Worm (Caenorhabditis elegans) whole organism, L4 larva: ENCODE measurements around the gene ccch-1.

Experiments
- D1046.2 ChIP-seq: fragments of 200-800 bp; sonication (Bioruptor generic); IDR thresholded peaks from 2 replicates; pipeline ENCODE4 v1.3.6; 2022; ENCODE audit warnings: missing genetic modification characterization, missing compliant biosample characterization
- F26F4.8 ChIP-seq: fragments of 200-800 bp; sonication (Bioruptor generic); conservative IDR thresholded peaks from 2 replicates; pipeline ENCODE4 v1.3.6; 2022; ENCODE audit warnings: missing genetic modification characterization, missing compliant biosample characterization
- F49E8.2 ChIP-seq: sonication (generic microtip); optimal IDR thresholded peaks from 2 replicates; lab custom pipeline; 2016; ENCODE audit warnings: missing compliant biosample characterization, mild to moderate bottlenecking, missing genetic modification characterization, borderline replicate concordance
- Y48G9A.11 ChIP-seq: fragments of 200-800 bp; sonication (Bioruptor generic); IDR thresholded peaks from 2 replicates; pipeline ENCODE4 v1.3.6; 2022; ENCODE audit warnings: missing genetic modification reagents, missing genetic modification characterization, missing compliant biosample characterization
- Y5F2A.4 ChIP-seq: fragments of 200-800 bp; sonication (Bioruptor generic); optimal IDR thresholded peaks from 2 replicates; lab custom pipeline; 2018; ENCODE audit warnings: mild to moderate bottlenecking, missing genetic modification characterization, missing compliant biosample characterization
- Y75B8A.6 ChIP-seq: fragments of 200-800 bp; sonication (Bioruptor generic); IDR thresholded peaks from 2 replicates; pipeline ENCODE4 v1.3.6; 2022; ENCODE audit warnings: missing genetic modification reagents, missing genetic modification characterization, missing compliant biosample characterization
- ceh-20 ChIP-seq: fragments of 200-800 bp; sonication (Bioruptor generic); IDR thresholded peaks from 2 replicates; pipeline ENCODE4 v1.3.6; 2022; ENCODE audit warnings: missing genetic modification reagents, missing genetic modification characterization, missing compliant biosample characterization
- ces-1 ChIP-seq: fragments of 150-350 bp; sonication (generic microtip); optimal IDR thresholded peaks from 4 replicates; lab custom pipeline; 2014; ENCODE audit warnings: missing biosample characterization, missing genetic modification reagents, missing genetic modification characterization
- daf-12 ChIP-seq: fragments of 150-350 bp; optimal IDR thresholded peaks from 2 replicates; lab custom pipeline; 2014; ENCODE audit warnings: missing biosample characterization, missing genetic modification reagents, missing genetic modification characterization
- daf-8 ChIP-seq: fragments of 200-800 bp; sonication (Bioruptor generic); IDR thresholded peaks from 2 replicates; pipeline ENCODE4 v1.3.6; 2022; ENCODE audit warnings: missing genetic modification characterization, missing compliant biosample characterization
- dmd-8 ChIP-seq: fragments of 200-800 bp; sonication (Bioruptor generic); IDR thresholded peaks from 2 replicates; pipeline ENCODE4 v1.3.6; 2022; ENCODE audit warnings: missing genetic modification characterization, missing compliant biosample characterization
- dmd-9 ChIP-seq: fragments of 200-800 bp; sonication (Bioruptor generic); IDR thresholded peaks from 2 replicates; pipeline ENCODE4 v1.3.6; 2022; ENCODE audit warnings: missing genetic modification reagents, missing genetic modification characterization, missing compliant biosample characterization
- duxl-1 ChIP-seq: sonication (generic microtip); optimal IDR thresholded peaks from 2 replicates; lab custom pipeline; 2016; ENCODE audit warnings: mild to moderate bottlenecking, missing genetic modification characterization, moderate library complexity, missing compliant biosample characterization; ENCODE audit not compliant: poor library complexity
- egl-43 ChIP-seq: fragments of 200-800 bp; sonication (Bioruptor generic); IDR thresholded peaks from 2 replicates; pipeline ENCODE4 v1.3.6; 2022; ENCODE audit warnings: missing genetic modification reagents, missing genetic modification characterization, missing compliant biosample characterization
- gei-8 ChIP-seq: fragments of 200-800 bp; sonication (Bioruptor generic); optimal IDR thresholded peaks from 2 replicates; lab custom pipeline; 2018; ENCODE audit warnings: mild to moderate bottlenecking, missing genetic modification characterization, missing compliant biosample characterization
- jun-1 ChIP-seq: fragments of 150-350 bp; optimal IDR thresholded peaks from 2 replicates; lab custom pipeline; 2014; ENCODE audit warnings: missing biosample characterization, missing genetic modification reagents, missing genetic modification characterization
- lin-1 ChIP-seq: fragments of 200-800 bp; sonication (Bioruptor generic); IDR thresholded peaks from 2 replicates; pipeline ENCODE4 v1.3.6; 2022; ENCODE audit warnings: missing genetic modification reagents, missing genetic modification characterization, missing compliant biosample characterization
- lin-13 ChIP-seq: fragments of 150-350 bp; optimal IDR thresholded peaks from 2 replicates; lab custom pipeline; 2014; ENCODE audit warnings: missing biosample characterization, missing genetic modification reagents, missing genetic modification characterization
- lin-38 ChIP-seq: fragments of 200-800 bp; sonication (Bioruptor generic); IDR thresholded peaks from 2 replicates; pipeline ENCODE4 v1.3.6; 2022; ENCODE audit warnings: missing genetic modification reagents, missing genetic modification characterization, missing compliant biosample characterization
- lin-39 ChIP-seq: fragments of 150-350 bp; optimal IDR thresholded peaks from 2 replicates; lab custom pipeline; 2014; ENCODE audit warnings: missing biosample characterization, missing genetic modification reagents, missing genetic modification characterization
- mdl-1 ChIP-seq, 2 experiments: fragments of 150-350 bp in 1 of 2; sonication (generic microtip) in 1 of 2; optimal IDR thresholded peaks; 2 replicates each; lab custom pipeline; 2014 to 2017; ENCODE audit warnings: missing biosample characterization in 2 of 2, missing genetic modification characterization in 2 of 2
- mdt-29 ChIP-seq: fragments of 200-800 bp; sonication (Bioruptor generic); IDR thresholded peaks from 2 replicates; pipeline ENCODE4 v1.3.6; 2022; ENCODE audit warnings: missing genetic modification reagents, missing genetic modification characterization, missing compliant biosample characterization
- mep-1 ChIP-seq: fragments of 150-350 bp; sonication (generic microtip); optimal IDR thresholded peaks from 3 replicates; lab custom pipeline; 2014; ENCODE audit warnings: missing biosample characterization, missing genetic modification characterization
- mxl-2 ChIP-seq: fragments of 200-800 bp; sonication (Bioruptor generic); conservative IDR thresholded peaks from 2 replicates; pipeline ENCODE4 v1.3.6; 2022; ENCODE audit warnings: missing genetic modification reagents, missing genetic modification characterization, missing compliant biosample characterization
- mxl-3 ChIP-seq: fragments of 200-800 bp; sonication (Bioruptor generic); optimal IDR thresholded peaks from 2 replicates; lab custom pipeline; 2018; ENCODE audit warnings: mild to moderate bottlenecking, missing genetic modification characterization, missing compliant biosample characterization
- nhr-111 ChIP-seq: fragments of 200-800 bp; sonication (Bioruptor generic); optimal IDR thresholded peaks from 2 replicates; lab custom pipeline; 2018; ENCODE audit warnings: mild to moderate bottlenecking, missing genetic modification characterization, missing compliant biosample characterization
- nhr-41 ChIP-seq: fragments of 200-800 bp; sonication (Bioruptor generic); IDR thresholded peaks from 2 replicates; pipeline ENCODE4 v1.3.6; 2022; ENCODE audit warnings: missing genetic modification reagents, missing genetic modification characterization, missing compliant biosample characterization
- nhr-48 ChIP-seq: sonication (generic microtip); optimal IDR thresholded peaks from 2 replicates; lab custom pipeline; 2016; ENCODE audit warnings: mild to moderate bottlenecking, missing genetic modification characterization, missing compliant biosample characterization
- nhr-6 ChIP-seq: fragments of 150-350 bp; optimal IDR thresholded peaks from 2 replicates; lab custom pipeline; 2014; ENCODE audit warnings: missing biosample characterization, missing genetic modification characterization
- pha-4 ChIP-seq, 2 experiments: fragments of 150-350 bp in 1 of 2; fragments of 200-800 bp in 1 of 2; sonication (Bioruptor generic) in 1 of 2; IDR thresholded peaks in 1 of 2; optimal IDR thresholded peaks in 1 of 2; 2 replicates each; pipeline versions ENCODE4 v1.3.6 to Lab custom; 2014 to 2022; ENCODE audit warnings: missing genetic modification characterization in 2 of 2, missing genetic modification reagents in 2 of 2, missing biosample characterization in 1 of 2, missing compliant biosample characterization in 1 of 2
- php-3 ChIP-seq: fragments of 200-800 bp; sonication (Bioruptor generic); IDR thresholded peaks from 2 replicates; pipeline ENCODE4 v1.3.6; 2022; ENCODE audit warnings: missing genetic modification reagents, missing genetic modification characterization, missing compliant biosample characterization
- rbr-2 ChIP-seq: sonication (generic microtip); optimal IDR thresholded peaks from 2 replicates; lab custom pipeline; 2016; ENCODE audit warnings: missing genotype, missing genetic modification characterization, missing compliant biosample characterization
- skn-1 ChIP-seq: fragments of 150-350 bp; optimal IDR thresholded peaks from 2 replicates; lab custom pipeline; 2014; ENCODE audit warnings: missing biosample characterization, missing genetic modification characterization
- snpc-1.2 ChIP-seq: fragments of 200-800 bp; sonication (Bioruptor generic); IDR thresholded peaks from 2 replicates; pipeline ENCODE4 v1.3.6; 2022; ENCODE audit warnings: missing genetic modification reagents, missing genetic modification characterization, missing compliant biosample characterization
- spr-3 ChIP-seq: fragments of 200-800 bp; sonication (Bioruptor generic); optimal IDR thresholded peaks from 2 replicates; lab custom pipeline; 2018; ENCODE audit warnings: mild to moderate bottlenecking, missing genetic modification characterization, missing compliant biosample characterization
- tag-97 ChIP-seq: fragments of 200-800 bp; sonication (Bioruptor generic); IDR thresholded peaks from 2 replicates; pipeline ENCODE4 v1.3.6; 2022; ENCODE audit warnings: missing genetic modification characterization, missing compliant biosample characterization
- tra-1 ChIP-seq: fragments of 200-800 bp; sonication (Bioruptor generic); IDR thresholded peaks from 2 replicates; pipeline ENCODE4 v1.3.6; 2022; ENCODE audit warnings: missing genetic modification reagents, missing genetic modification characterization, missing compliant biosample characterization
- unc-62 ChIP-seq, 3 experiments: fragments of 150-350 bp in 1 of 3; sonication (generic microtip); optimal IDR thresholded peaks in 2 of 3; peaks in 1 of 3; 1 replicate in 1 of 3; 2 replicates in 2 of 3; lab custom pipeline; 2014 to 2017; ENCODE audit warnings: missing biosample characterization in 3 of 3, missing genetic modification characterization in 3 of 3, missing genetic modification reagents in 3 of 3, missing genotype in 1 of 3
- vab-7 ChIP-seq: fragments of 200-800 bp; sonication (Bioruptor generic); IDR thresholded peaks from 2 replicates; pipeline ENCODE4 v1.3.6; 2022; ENCODE audit warnings: missing genetic modification reagents, missing genetic modification characterization, missing compliant biosample characterization
- zfp-3 ChIP-seq: fragments of 200-800 bp; sonication (Bioruptor generic); conservative IDR thresholded peaks from 2 replicates; pipeline ENCODE4 v1.3.6; 2022; ENCODE audit warnings: missing genetic modification reagents, missing genetic modification characterization, missing compliant biosample characterization
- zip-11 ChIP-seq: fragments of 200-800 bp; sonication (Bioruptor generic); IDR thresholded peaks from 2 replicates; pipeline ENCODE4 v1.3.6; 2022; ENCODE audit warnings: missing genetic modification characterization, missing compliant biosample characterization
- ztf-11 ChIP-seq: fragments of 150-350 bp; optimal IDR thresholded peaks from 2 replicates; lab custom pipeline; 2014; ENCODE audit warnings: missing biosample characterization, missing genetic modification characterization

Gene ccch-1

DNA sequence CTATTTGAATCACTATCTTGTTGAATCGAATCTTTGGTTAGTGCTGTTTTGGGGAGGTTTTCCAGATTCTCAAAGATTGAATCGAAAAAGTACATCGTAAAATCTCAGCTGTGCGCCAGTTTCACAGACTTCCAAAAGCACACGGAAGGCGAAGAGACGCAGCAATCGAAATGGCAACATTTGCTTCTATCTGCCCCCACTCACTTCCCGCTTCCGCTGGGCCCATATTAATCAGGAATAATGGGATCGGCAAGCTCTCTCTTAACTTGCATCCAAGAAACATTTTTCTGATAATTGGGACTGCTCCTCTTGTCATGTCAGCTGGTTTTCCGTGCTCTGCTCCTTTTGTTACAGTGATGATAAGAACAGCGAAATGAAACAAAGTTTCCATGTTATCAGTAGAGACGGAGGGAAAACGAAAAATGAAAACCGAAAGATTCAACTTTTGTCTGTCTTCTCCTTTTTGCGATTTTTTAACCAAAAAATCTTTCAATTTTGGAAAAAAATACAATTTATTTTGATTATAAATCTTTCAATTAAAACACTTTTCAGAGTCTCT lies 8.0 kb downstream of the ccch-1 start (continued):
- TF ChIP-seq jun-1 (tag; lab: Kevin White, UChicago): no peak
- no peak for TF ChIP-seq duxl-1 (tag; lab: Kevin White, UChicago)
- no peak for TF ChIP-seq mxl-3 (GFP tag; lab: Kevin White, UChicago)
- TF ChIP-seq egl-43: peak; percentile 6; the same call in 1 of the 2 replicates
- TF ChIP-seq lin-38 (GFP tag; lab: Robert Waterston, UW): no peak
- TF ChIP-seq nhr-48 (tag; lab: Kevin White, UChicago): no peak
- no peak for TF ChIP-seq zfp-3 (GFP tag; lab: Robert Waterston, UW)
- TF ChIP-seq daf-12 (tag; lab: Kevin White, UChicago): no peak
- no peak for TF ChIP-seq nhr-111 (GFP tag; lab: Kevin White, UChicago)

ce11 chrV:11536667-11537066 lies 9.0 kb downstream of the ccch-1 start:
- TF ChIP-seq ceh-20 (GFP tag; lab: Robert Waterston, UW) (no peak), duxl-1 (tag; lab: Kevin White, UChicago) (no peak), mdl-1 (tag; optimal IDR thresholded peaks at IDR 0.05; lab: Kevin White, UChicago) (no peak), php-3 (GFP tag; lab: Robert Waterston, UW) (no peak), ces-1 (GFP tag; lab: Kevin White, UChicago) (no peak), mxl-2 (GFP tag; lab: Robert Waterston, UW) (no peak), snpc-1.2 (GFP tag; lab: Robert Waterston, UW) (no peak), Y75B8A.6 (GFP tag; lab: Robert Waterston, UW) (0 out of 2 replicates have a peak, but pooled peaks have one; percentile 19), dmd-8 (no peak), rbr-2 (tag; lab: Kevin White, UChicago) (no peak), unc-62 (GFP tag; optimal IDR thresholded peaks at IDR 0.05 in 1 of 2; lab: Kevin White, UChicago) (peak in 1 of 2 experiments; percentile 85), unc-62 (tag; optimal IDR thresholded peaks at IDR 0.05; lab: Kevin White, UChicago) (no peak), daf-8 (GFP tag; lab: Robert Waterston, UW) (no peak), nhr-41 (GFP tag; lab: Robert Waterston, UW) (no peak), skn-1 (no peak), ztf-11 (tag; lab: Kevin White, UChicago) (no peak), mdt-29 (GFP tag; lab: Robert Waterston, UW) (no peak), F26F4.8 (GFP tag; lab: Robert Waterston, UW) (0 out of 2 replicates have a peak, but pooled peaks have one; percentile 28)

- peak in 1 of 2 experiments; percentile 97 for TF ChIP-seq unc-62 (GFP tag; optimal IDR thresholded peaks at IDR 0.05 in 1 of 2; lab: Kevin White, UChicago)
- no peak for TF ChIP-seq unc-62 (tag; optimal IDR thresholded peaks at IDR 0.05; lab: Kevin White, UChicago)
- TF ChIP-seq skn-1: peak; percentile 15
- no peak for TF ChIP-seq vab-7 (GFP tag; lab: Robert Waterston, UW)
These were observed 11.9 kb downstream of the ccch-1 start for ce11 chrV:11539502-11539901.

DNA sequence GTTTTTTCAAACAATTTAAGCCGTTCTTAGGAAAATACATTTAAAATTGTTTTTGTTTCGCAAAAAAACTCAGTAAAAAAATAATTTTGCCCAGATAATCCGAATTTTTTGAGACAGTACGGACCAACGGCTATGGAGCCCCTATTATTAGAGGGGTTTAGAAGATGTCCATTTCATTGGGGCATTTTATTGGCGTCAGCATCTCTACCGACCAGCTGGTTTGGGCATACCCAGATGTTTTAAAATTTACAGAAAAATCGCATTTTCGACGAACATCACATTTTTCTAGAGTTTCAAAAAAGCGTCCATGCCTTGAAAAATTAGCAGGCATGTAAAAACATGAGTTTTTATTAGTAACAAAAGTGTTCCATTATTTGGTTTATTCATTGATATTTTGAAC lies 13.7 kb downstream of the ccch-1 start:
- no peak for TF ChIP-seq mep-1
- no peak for TF ChIP-seq nhr-6 (tag; lab: Kevin White, UChicago)
- no peak for TF ChIP-seq lin-13 (GFP tag; lab: Kevin White, UChicago)
- TF ChIP-seq ceh-20 (GFP tag; lab: Robert Waterston, UW): peak; percentile 42; the same call in 1 of the 2 replicates
- no peak for TF ChIP-seq zip-11 (GFP tag; lab: Robert Waterston, UW)
- no peak for TF ChIP-seq dmd-8
- no peak for TF ChIP-seq lin-1 (GFP tag; lab: Robert Waterston, UW)
- TF ChIP-seq Y48G9A.11 (GFP tag; lab: Robert Waterston, UW): 0 out of 2 replicates have a peak, but pooled peaks have one; percentile 35
- TF ChIP-seq F49E8.2 (tag; lab: Kevin White, UChicago): no peak
- TF ChIP-seq dmd-9: 0 out of 2 replicates have a peak, but pooled peaks have one; percentile 36
- no peak for TF ChIP-seq spr-3 (GFP tag; lab: Kevin White, UChicago)
- TF ChIP-seq lin-38 (GFP tag; lab: Robert Waterston, UW): peak; percentile 30; the same call in 1 of the 2 replicates
- TF ChIP-seq gei-8 (GFP tag; lab: Kevin White, UChicago): peak; percentile 52
- no peak for TF ChIP-seq lin-39 (tag; lab: Kevin White, UChicago)
- TF ChIP-seq nhr-41 (GFP tag; lab: Robert Waterston, UW): no peak
- 0 out of 2 replicates have a peak, but pooled peaks have one; percentile 44 for TF ChIP-seq pha-4 (GFP tag; IDR thresholded peaks at IDR 0.05; lab: Robert Waterston, UW)
- no peak for TF ChIP-seq pha-4 (tag; optimal IDR thresholded peaks at IDR 0.05; lab: Kevin White, UChicago)
- no peak for TF ChIP-seq Y5F2A.4 (GFP tag; lab: Kevin White, UChicago)
- 0 out of 2 replicates have a peak, but pooled peaks have one; percentile 9 for TF ChIP-seq tra-1 (GFP tag; lab: Robert Waterston, UW)
- no peak for TF ChIP-seq egl-43
- no peak for TF ChIP-seq tag-97 (GFP tag; lab: Robert Waterston, UW)
- TF ChIP-seq D1046.2 (GFP tag; lab: Robert Waterston, UW): peak; percentile 82; the same call in 1 of the 2 replicates
